Fruit fly (Drosophila melanogaster): ENCODE measurements around the gene Cluap1.

DNA sequence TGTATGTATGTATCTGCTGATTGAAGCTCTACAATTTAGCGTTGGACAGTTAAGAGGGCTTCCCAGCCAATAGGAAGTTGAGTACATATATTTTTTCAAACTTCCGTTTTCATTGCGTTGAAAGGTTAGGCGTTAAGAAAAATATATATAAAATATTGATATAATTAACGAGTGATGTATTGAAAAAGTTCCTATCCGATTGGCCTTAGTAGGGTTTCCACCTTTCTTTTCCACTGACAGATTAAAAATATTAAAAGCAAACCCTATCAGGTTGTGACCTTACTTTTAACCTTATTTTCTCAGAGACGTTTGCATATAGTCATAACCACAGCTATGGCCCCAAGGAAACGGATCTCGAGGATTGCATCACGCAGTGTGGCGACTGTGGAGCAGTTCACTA is 2.7 kb upstream of the Cluap1 start, which contains the start of gene CG17601:
- TF ChIP-seq CG10348 (GFP tag; IDR thresholded peaks at IDR 0.05): no peak
- no peak for TF ChIP-seq Ets98B (GFP tag; IDR thresholded peaks at IDR 0.05)
- no peak for TF ChIP-seq CG8301 (tag; optimal IDR thresholded peaks at IDR 0.05)
- no peak for TF ChIP-seq gl (tag; optimal IDR thresholded peaks at IDR 0.05)

All from whole organism, pupa.